Worm (Caenorhabditis elegans) whole organism, midembryonic: ENCODE measurements around the gene flp-14.

ENCODE experiments used
- T22C8.4 ChIP-seq: fragments of 200-800 bp; sonication (Bioruptor generic); IDR thresholded peaks from 2 replicates; pipeline ENCODE4 v1.3.6; 2022; ENCODE audit warnings: missing genetic modification characterization, missing compliant biosample characterization
- cog-1 ChIP-seq: sonication (generic microtip); optimal IDR thresholded peaks from 2 replicates; lab custom pipeline; 2016; ENCODE audit warnings: missing genetic modification characterization, missing compliant biosample characterization
- flt-1 ChIP-seq: fragments of 200-800 bp; sonication (Bioruptor generic); IDR thresholded peaks from 2 replicates; pipeline ENCODE4 v1.3.6; 2022; ENCODE audit warnings: missing genetic modification characterization, missing compliant biosample characterization
- klf-2 ChIP-seq: fragments of 200-800 bp; sonication (Bioruptor generic); conservative IDR thresholded peaks from 2 replicates; pipeline ENCODE4 v1.3.6; 2022; ENCODE audit warnings: missing genetic modification reagents, missing genetic modification characterization, missing compliant biosample characterization
- med-1 ChIP-seq: sonication (generic microtip); optimal IDR thresholded peaks from 2 replicates; lab custom pipeline; 2017; ENCODE audit warnings: missing genetic modification characterization, mild to moderate bottlenecking, missing compliant biosample characterization, antibody characterized with exemption, missing genetic modification reagents; ENCODE audit not compliant: insufficient read depth
- ref-1 ChIP-seq: fragments of 200-800 bp; sonication (Bioruptor generic); conservative IDR thresholded peaks from 2 replicates; pipeline ENCODE4 v1.3.6; 2022; ENCODE audit warnings: missing genetic modification reagents, missing genetic modification characterization, missing compliant biosample characterization
- tab-1 ChIP-seq: fragments of 200-800 bp; sonication (Bioruptor generic); IDR thresholded peaks from 2 replicates; pipeline ENCODE4 v1.3.6; 2022; ENCODE audit warnings: missing genetic modification characterization, missing compliant biosample characterization
- ztf-23 ChIP-seq: fragments of 200-800 bp; sonication (Bioruptor generic); IDR thresholded peaks from 2 replicates; pipeline ENCODE4 v1.3.6; 2022; ENCODE audit warnings: missing genetic modification reagents, missing genetic modification characterization, missing compliant biosample characterization
- ztf-29 ChIP-seq: fragments of 200-800 bp; sonication (Bioruptor generic); IDR thresholded peaks from 2 replicates; pipeline ENCODE4 v1.3.6; 2022; ENCODE audit warnings: missing genetic modification reagents, missing genetic modification characterization, missing compliant biosample characterization

flp-14 gene

ce11 chrIII:12919882-12920281 is 9.6 kb downstream of the flp-14 start:
- TF ChIP-seq tab-1 (GFP tag; lab: Robert Waterston, UW) (0 out of 2 replicates have a peak, but pooled peaks have one; percentile 30), T22C8.4 (GFP tag; lab: Robert Waterston, UW) (peak; percentile 63), ztf-29 (peak; percentile 50; the same call in 1 of the 2 replicates), klf-2 (GFP tag; lab: Robert Waterston, UW) (no peak), cog-1 (peak; percentile 30)

DNA sequence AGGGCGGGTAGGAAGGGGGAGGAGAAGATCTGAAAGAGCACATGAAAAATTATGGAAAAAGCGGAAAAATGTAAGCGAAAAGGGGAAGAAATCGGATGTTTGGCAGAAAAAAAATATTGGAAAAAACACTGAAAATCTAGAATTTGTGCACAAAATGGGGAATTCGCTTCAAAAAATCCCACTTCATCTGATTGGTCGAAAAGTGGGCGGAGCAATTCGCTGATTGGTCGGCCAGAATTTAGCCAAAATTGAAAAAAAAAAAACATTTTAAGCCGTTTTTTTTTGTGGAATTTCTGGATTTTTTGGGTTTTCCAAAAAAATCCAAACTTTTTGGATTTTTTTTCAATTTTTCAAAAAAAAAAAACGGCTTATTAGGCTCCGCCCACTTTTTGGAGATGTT is 10.5 kb downstream of the flp-14 start:
- TF ChIP-seq cog-1 (no peak), klf-2 (GFP tag; lab: Robert Waterston, UW) (no peak)

DNA sequence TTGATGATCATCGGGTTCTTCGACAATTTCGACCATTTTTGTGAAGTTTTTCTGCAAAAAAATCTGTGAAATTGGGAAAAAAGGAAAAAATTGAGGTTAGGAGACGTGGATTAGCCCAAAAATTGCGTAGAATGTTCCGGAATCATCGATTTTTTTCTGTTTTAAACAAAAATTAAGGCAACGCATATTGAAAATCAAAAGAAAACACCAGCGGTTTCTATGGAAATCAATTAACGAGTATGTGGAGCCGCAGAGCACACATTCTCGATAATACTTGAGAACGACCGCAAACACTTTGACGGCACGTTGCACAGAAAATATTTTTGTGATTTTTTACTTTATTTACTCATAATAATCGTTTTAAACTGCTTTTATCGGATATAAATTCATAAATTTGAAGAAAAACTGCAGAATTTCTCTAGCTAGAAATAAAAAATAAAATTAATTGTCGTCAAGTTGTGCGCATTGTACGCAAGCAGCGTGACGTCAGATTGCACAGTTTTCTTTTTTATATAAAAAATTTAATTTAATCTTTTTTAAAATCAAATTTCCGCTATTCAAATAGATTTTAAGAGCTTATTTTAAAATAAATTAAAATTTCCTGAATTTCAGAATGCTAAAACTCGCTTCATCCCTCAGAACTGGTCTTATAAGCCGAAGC is 15.8 kb downstream of the flp-14 start, which contains the start of the genes npp-25 and mrps-10:
Gene npp-25, minus strand, starts transcription at position 51 of the 661 bp plus-strand sequence.
Gene mrps-10, plus strand, starts transcription at position 611 of the 661 bp plus-strand sequence.
- TF ChIP-seq ztf-29 (no peak), ref-1 (GFP tag; lab: Robert Waterston, UW) (no peak), med-1 (no peak), klf-2 (GFP tag; lab: Robert Waterston, UW) (no peak), cog-1 (no peak), ztf-23 (no peak), flt-1 (GFP tag; lab: Robert Waterston, UW) (no peak), T22C8.4 (GFP tag; lab: Robert Waterston, UW) (no peak), tab-1 (GFP tag; lab: Robert Waterston, UW) (no peak)

ce11 chrIII:12929573-12929972 is 19.3 kb downstream of the flp-14 start, which contains the start of gene Y37D8A.19:
Gene Y37D8A.19 (plus strand): TSS chrIII:12929873.
- no peak for TF ChIP-seq ztf-23
- TF ChIP-seq klf-2 (GFP tag; lab: Robert Waterston, UW) = no peak
- no peak for TF ChIP-seq cog-1
- no peak for TF ChIP-seq flt-1 (GFP tag; lab: Robert Waterston, UW)
- TF ChIP-seq ref-1 (GFP tag; lab: Robert Waterston, UW) = no peak
- no peak for TF ChIP-seq T22C8.4 (GFP tag; lab: Robert Waterston, UW)
- no peak for TF ChIP-seq tab-1 (GFP tag; lab: Robert Waterston, UW)
- TF ChIP-seq ztf-29 = no peak
- TF ChIP-seq med-1 = no peak

ce11 chrIII:12931108-12931507 is 20.8 kb downstream of the flp-14 start:
- TF ChIP-seq cog-1 (no peak), ztf-23 (no peak), T22C8.4 (GFP tag; lab: Robert Waterston, UW) (no peak), med-1 (no peak), klf-2 (GFP tag; lab: Robert Waterston, UW) (no peak), ref-1 (GFP tag; lab: Robert Waterston, UW) (no peak), flt-1 (GFP tag; lab: Robert Waterston, UW) (no peak), tab-1 (GFP tag; lab: Robert Waterston, UW) (no peak), ztf-29 (no peak)

ce11 chrIII:12931786-12932427 is 21.6 kb downstream of the flp-14 start, which contains the start of gene rbm-7:
Gene rbm-7 (minus strand): TSS chrIII:12931867.
- TF ChIP-seq med-1 = no peak
- no peak for TF ChIP-seq ref-1 (GFP tag; lab: Robert Waterston, UW)
- TF ChIP-seq ztf-29 = no peak
- TF ChIP-seq flt-1 (GFP tag; lab: Robert Waterston, UW) = no peak
- TF ChIP-seq klf-2 (GFP tag; lab: Robert Waterston, UW) = no peak
- no peak for TF ChIP-seq T22C8.4 (GFP tag; lab: Robert Waterston, UW)
- TF ChIP-seq ztf-23 = no peak

DNA sequence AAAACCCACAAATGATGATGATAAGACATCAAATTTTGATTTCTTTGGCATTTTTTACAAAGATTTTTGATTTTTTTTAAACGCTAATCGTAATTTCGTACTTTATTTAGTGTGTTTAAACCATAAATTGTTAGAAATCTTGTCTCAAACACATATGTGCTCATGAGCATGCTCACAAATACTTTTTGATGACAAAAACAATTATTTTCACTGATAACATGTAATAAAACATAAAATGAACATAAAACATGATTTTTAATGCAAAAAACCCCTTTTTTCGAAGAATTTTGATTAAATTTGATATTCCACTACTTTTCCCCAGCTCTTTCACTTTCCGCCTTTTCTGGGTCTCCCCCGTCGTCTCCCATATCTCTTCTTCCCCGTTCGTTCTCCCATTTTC is 22.5 kb downstream of the flp-14 start:
- TF ChIP-seq tab-1 (GFP tag; lab: Robert Waterston, UW) (no peak), klf-2 (GFP tag; lab: Robert Waterston, UW) (no peak), flt-1 (GFP tag; lab: Robert Waterston, UW) (no peak), ref-1 (GFP tag; lab: Robert Waterston, UW) (no peak), cog-1 (no peak), T22C8.4 (GFP tag; lab: Robert Waterston, UW) (no peak), ztf-23 (no peak), ztf-29 (no peak), med-1 (no peak)

DNA sequence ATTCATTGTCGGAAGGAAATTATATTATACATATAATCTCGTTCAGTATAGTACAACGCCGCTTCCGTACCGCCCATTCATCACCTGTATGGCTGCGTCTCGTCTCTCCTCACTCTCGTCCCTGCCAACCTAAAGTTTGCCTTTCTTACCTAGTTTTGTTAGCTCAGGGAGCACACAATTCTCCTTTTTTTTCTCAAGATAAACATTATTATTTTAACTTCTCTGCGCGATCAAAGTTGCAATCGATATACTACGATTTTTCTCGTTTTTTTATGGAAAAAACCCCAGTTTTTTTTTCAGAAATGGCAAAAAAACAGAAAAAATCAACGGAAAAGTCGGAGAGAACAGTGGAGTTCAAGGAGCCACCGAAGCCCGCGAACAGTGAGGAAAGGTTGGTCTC is 24.1 kb downstream of the flp-14 start, which contains the start of gene epg-3:
Gene epg-3, plus strand, starts transcription at position 301 of the 400 bp plus-strand sequence.
- TF ChIP-seq ref-1 (GFP tag; lab: Robert Waterston, UW) = no peak
- no peak for TF ChIP-seq tab-1 (GFP tag; lab: Robert Waterston, UW)
- no peak for TF ChIP-seq klf-2 (GFP tag; lab: Robert Waterston, UW)
- TF ChIP-seq T22C8.4 (GFP tag; lab: Robert Waterston, UW) = no peak
- TF ChIP-seq ztf-23 = no peak
- TF ChIP-seq ztf-29 = no peak
- no peak for TF ChIP-seq med-1
- TF ChIP-seq cog-1 = no peak
- no peak for TF ChIP-seq flt-1 (GFP tag; lab: Robert Waterston, UW)

DNA sequence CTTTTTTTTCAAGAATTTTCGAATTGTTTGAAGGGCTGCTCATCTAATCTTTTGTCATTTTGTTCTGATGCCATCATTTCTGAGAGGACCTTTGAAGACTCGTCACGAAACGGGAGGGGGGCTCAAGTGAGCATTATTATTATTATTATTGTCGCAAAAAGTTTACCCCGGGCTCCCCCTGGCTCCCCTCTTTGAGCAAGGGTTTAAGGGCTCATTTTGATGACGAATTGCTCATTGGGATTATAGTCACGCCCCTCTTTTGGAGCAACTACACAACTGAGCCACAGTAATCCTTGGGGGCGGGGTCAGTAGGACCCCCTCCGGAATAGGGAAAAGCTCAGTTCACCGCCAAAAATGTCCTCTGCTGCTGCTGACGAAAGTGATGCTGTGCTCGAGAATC is 32.0 kb downstream of the flp-14 start, which contains the start of gene unc-25:
Gene unc-25, plus strand, starts transcription at position 345 of the 400 bp plus-strand sequence.
- no peak for TF ChIP-seq T22C8.4 (GFP tag; lab: Robert Waterston, UW)
- TF ChIP-seq klf-2 (GFP tag; lab: Robert Waterston, UW) = no peak
- TF ChIP-seq ref-1 (GFP tag; lab: Robert Waterston, UW) = no peak
- TF ChIP-seq ztf-29 = no peak
- no peak for TF ChIP-seq med-1
- no peak for TF ChIP-seq ztf-23
- no peak for TF ChIP-seq flt-1 (GFP tag; lab: Robert Waterston, UW)
- TF ChIP-seq cog-1 = no peak
- no peak for TF ChIP-seq tab-1 (GFP tag; lab: Robert Waterston, UW)

DNA sequence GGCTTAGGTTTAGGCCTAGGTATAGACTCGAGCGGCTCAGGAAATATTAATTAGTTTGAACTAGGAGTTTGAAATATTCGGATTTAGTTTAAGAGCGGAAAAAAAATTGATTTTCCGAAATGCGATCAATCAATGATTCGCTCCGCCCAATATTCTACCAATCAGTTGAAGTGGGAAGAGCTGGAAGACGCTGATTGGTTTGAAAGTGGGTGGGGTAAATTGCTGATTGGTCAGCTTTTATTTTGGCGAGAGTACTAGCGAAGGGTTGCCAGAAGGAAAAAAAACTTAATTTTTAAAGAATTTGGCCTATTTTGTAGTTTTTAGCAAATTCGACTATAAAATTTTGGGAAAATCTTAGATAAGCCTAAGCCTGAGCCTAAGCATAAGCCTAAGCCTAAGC is 33.8 kb downstream of the flp-14 start:
- TF ChIP-seq med-1 = no peak
- TF ChIP-seq T22C8.4 (GFP tag; lab: Robert Waterston, UW) = no peak
- TF ChIP-seq ref-1 (GFP tag; lab: Robert Waterston, UW) = no peak
- no peak for TF ChIP-seq flt-1 (GFP tag; lab: Robert Waterston, UW)
- no peak for TF ChIP-seq ztf-23
- no peak for TF ChIP-seq cog-1
- no peak for TF ChIP-seq tab-1 (GFP tag; lab: Robert Waterston, UW)
- TF ChIP-seq ztf-29 = no peak
- no peak for TF ChIP-seq klf-2 (GFP tag; lab: Robert Waterston, UW)
